Fruit fly (Drosophila melanogaster) whole organism, adult: ENCODE results near the gene CG31807.

ENCODE experiments used
- CG11617 ChIP-seq: fragments of 200-800 bp; sonication (Bioruptor generic); optimal IDR thresholded peaks from 2 replicates; lab custom pipeline; 2017; ENCODE audit warnings: mild to moderate bottlenecking, missing biosample characterization, missing genetic modification reagents, missing genetic modification characterization
- CG14711 ChIP-seq: fragments of 200-800 bp; sonication (Bioruptor generic); optimal IDR thresholded peaks from 2 replicates; lab custom pipeline; 2018; ENCODE audit warnings: missing biosample characterization, mild to moderate bottlenecking, missing genetic modification characterization, moderate library complexity
- CG7045 ChIP-seq: fragments of 200-800 bp; sonication (Bioruptor generic); optimal IDR thresholded peaks from 2 replicates; lab custom pipeline; 2017; ENCODE audit warnings: missing biosample characterization, mild to moderate bottlenecking, missing genetic modification characterization
- cic ChIP-seq: fragments of 200-800 bp; sonication (Bioruptor generic); optimal IDR thresholded peaks from 2 replicates; lab custom pipeline; 2017; ENCODE audit warnings: missing biosample characterization, mild to moderate bottlenecking, missing genetic modification characterization, moderate library complexity
- pad ChIP-seq: fragments of 200-800 bp; sonication (Bioruptor generic); optimal IDR thresholded peaks from 3 replicates; lab custom pipeline; 2017; ENCODE audit warnings: missing biosample characterization, missing genetic modification characterization, mild to moderate bottlenecking, moderate library complexity, missing genetic modification reagents
- toe ChIP-seq: fragments of 200-800 bp; sonication (Bioruptor generic); optimal IDR thresholded peaks from 2 replicates; lab custom pipeline; 2016; ENCODE audit warnings: missing biosample characterization, missing genetic modification characterization

dm6 chr2L:16685612-16685912 lies 1.8 kb upstream of the CG31807 start:
- no peak for TF ChIP-seq cic (GFP tag; lab: Kevin White, UChicago)
- TF ChIP-seq toe (GFP tag; lab: Kevin White, UChicago) = no peak
- no peak for TF ChIP-seq CG14711 (tag; lab: Kevin White, UChicago)
- TF ChIP-seq CG11617 (GFP tag; lab: Kevin White, UChicago) = no peak
- no peak for TF ChIP-seq pad (GFP tag; lab: Kevin White, UChicago)
- no peak for TF ChIP-seq CG7045
